Fruit fly (Drosophila melanogaster) Kc167 (cell line): ENCODE data around the gene CG8010.

Experiments
- Myc ChIP-seq: fragments of >200 bp; optimal IDR thresholded peaks from 2 replicates; lab custom pipeline; 2017; ENCODE audit warnings: missing external identifiers
- Sin3A ChIP-seq: fragments of >200 bp; optimal IDR thresholded peaks from 2 replicates; lab custom pipeline; 2018; ENCODE audit warnings: missing external identifiers
- h ChIP-seq: fragments of >200 bp; optimal IDR thresholded peaks from 3 replicates; lab custom pipeline; 2018; ENCODE audit warnings: missing external identifiers
- insv ChIP-seq: fragments of >200 bp; optimal IDR thresholded peaks from 3 replicates; lab custom pipeline; 2018; ENCODE audit warnings: missing external identifiers
- psq ChIP-seq: fragments of >200 bp; optimal IDR thresholded peaks from 2 replicates; lab custom pipeline; 2017; ENCODE audit warnings: missing external identifiers
- ttk ChIP-seq: sonication (Bioruptor generic); optimal IDR thresholded peaks from 2 replicates; lab custom pipeline; 2017; ENCODE audit warnings: missing external identifiers

DNA sequence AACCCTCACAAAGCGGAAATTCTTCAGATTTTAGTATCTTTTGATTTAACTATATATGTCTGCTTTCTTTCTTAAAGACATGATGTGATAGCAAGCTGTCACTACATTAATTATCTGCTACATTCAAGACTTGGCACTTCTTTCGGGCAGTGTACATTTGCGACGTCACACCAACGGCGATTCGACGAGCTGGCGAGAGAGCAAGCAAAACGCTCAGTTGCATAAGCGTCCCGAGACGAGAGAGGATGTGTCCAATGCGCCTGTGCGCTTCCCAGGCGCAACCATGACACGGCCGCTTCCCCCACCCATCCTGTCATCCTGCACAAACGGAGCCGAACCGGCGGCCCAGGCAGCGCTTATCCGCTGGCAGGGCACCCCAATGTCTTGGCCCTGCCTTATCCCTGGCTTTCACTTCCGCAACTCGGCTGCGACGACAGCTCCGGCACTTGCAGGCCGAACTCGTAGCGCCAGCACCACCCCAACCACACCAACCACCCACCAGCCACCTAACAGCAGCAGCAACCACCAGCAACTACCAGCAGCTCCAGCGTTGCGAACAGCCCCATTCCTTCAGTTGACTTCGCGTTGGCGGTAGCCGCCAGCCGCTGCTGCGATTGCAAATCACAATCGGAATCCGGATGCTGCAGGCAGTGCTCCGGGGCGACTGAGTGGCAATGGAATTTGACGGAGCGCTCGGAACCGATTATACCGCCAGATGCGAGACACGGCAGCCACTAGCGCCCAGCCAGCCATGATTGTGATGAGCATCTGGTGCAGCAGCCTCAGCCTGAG, 20.1 kb downstream of the CG8010 start, which contains the start of gene Hs3st-B:
- TF ChIP-seq Sin3A (lab: Kevin White, UChicago): no peak
- TF ChIP-seq psq (lab: Kevin White, UChicago): no peak
- no peak for TF ChIP-seq Myc (lab: Kevin White, UChicago)
- no peak for TF ChIP-seq h (lab: Kevin White, UChicago)
- no peak for TF ChIP-seq insv
- TF ChIP-seq ttk (lab: Kevin White, UChicago): no peak
